Worm (Caenorhabditis elegans): ENCODE data around the gene F56D5.6.

DNA sequence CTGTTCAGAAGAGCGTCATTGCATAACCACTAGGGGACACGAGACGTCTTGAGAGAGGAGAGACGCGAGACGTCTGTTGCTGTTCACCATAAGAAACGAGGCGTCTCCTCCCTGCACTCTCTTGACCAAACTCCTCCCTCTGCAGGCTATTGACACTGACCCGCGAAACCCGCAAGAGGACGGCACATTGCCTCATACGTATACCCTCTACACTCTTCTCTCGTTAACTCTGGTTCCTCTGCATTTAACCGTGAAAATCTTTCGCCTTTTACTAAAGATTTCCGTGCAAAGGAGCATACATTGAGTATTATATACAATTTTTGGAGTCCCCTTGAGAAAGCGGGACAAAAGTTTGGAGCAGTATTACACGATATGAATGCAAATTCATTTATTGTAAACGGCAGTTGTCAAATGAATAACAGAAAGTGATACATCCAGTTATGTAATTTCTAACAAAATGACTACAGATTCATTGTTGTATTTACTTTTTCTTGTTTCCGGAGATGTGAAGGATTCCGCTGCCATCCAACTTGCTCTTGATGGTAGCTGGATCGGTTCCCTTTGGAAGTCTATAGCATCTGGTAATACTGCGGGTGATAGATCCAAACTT lies 42.8 kb downstream of the F56D5.6 start:
- TF ChIP-seq unc-62 (GFP tag; optimal IDR thresholded peaks at IDR 0.05 in 1 of 2) (peak; percentile 42 to 98), unc-62 (tag; optimal IDR thresholded peaks at IDR 0.05) (no peak), arid-1 (GFP tag; conservative IDR thresholded peaks at IDR 0.05) (peak; percentile 74), pqm-1 (tag; optimal IDR thresholded peaks at IDR 0.05) (no peak), ceh-32 (tag; optimal IDR thresholded peaks at IDR 0.05; ENCODE audit: poor library complexity) (peak; percentile 53), nhr-11 (tag; optimal IDR thresholded peaks at IDR 0.05) (peak; percentile 92), mes-2 (tag; optimal IDR thresholded peaks at IDR 0.05; ENCODE audit: poor library complexity, severe bottlenecking) (peak; percentile 88), rbr-2 (tag; optimal IDR thresholded peaks at IDR 0.05) (peak; percentile 95), nhr-28 (tag; optimal IDR thresholded peaks at IDR 0.05) (peak; percentile 88), snpc-4 (tag; optimal IDR thresholded peaks at IDR 0.05) (peak; percentile 97), skn-1 (tag; optimal IDR thresholded peaks at IDR 0.05) (no peak), aha-1 (tag) (peak; percentile 91)
